Fruit fly (Drosophila melanogaster): Measurements from ENCODE around the gene CG10254.

Gene CG10254

dm6 chr3R:23655501-23655900 is 39.3 kb downstream of the CG10254 start:
- no peak for TF ChIP-seq foxo (GFP tag; optimal IDR thresholded peaks at IDR 0.05)
- no peak for TF ChIP-seq tai (GFP tag; optimal IDR thresholded peaks at IDR 0.05)
- TF ChIP-seq br (GFP tag; optimal IDR thresholded peaks at IDR 0.05), result no peak
- TF ChIP-seq Dfd (GFP tag; optimal IDR thresholded peaks at IDR 0.05), result no peak
- TF ChIP-seq HLH106 (tag; optimal IDR thresholded peaks at IDR 0.05), result no peak
- TF ChIP-seq fru (GFP tag; optimal IDR thresholded peaks at IDR 0.05), result no peak
- TF ChIP-seq Hnf4 (GFP tag; optimal IDR thresholded peaks at IDR 0.05), result no peak

dm6 chr3R:23652525-23653108 is 42.2 kb downstream of the CG10254 start:
- TF ChIP-seq psq (GFP tag; optimal IDR thresholded peaks at IDR 0.05) (peak; percentile 60), Dfd (GFP tag; optimal IDR thresholded peaks at IDR 0.05) (no peak), CG9705 (GFP tag; optimal IDR thresholded peaks at IDR 0.05) (peak; percentile 53), Mio (GFP tag; optimal IDR thresholded peaks at IDR 0.05) (no peak), sage (GFP tag; optimal IDR thresholded peaks at IDR 0.05) (peak; percentile 23), jim (GFP tag; optimal IDR thresholded peaks at IDR 0.05) (no peak), usp (GFP tag; optimal IDR thresholded peaks at IDR 0.05) (no peak), dsf (GFP tag; optimal IDR thresholded peaks at IDR 0.05; ENCODE audit: borderline replicate concordance) (peak; percentile 68), Hr78 (GFP tag; optimal IDR thresholded peaks at IDR 0.05) (no peak), foxo (GFP tag; optimal IDR thresholded peaks at IDR 0.05) (peak in 1 of 2 experiments; percentile 80), rgr (GFP tag; optimal IDR thresholded peaks at IDR 0.05) (peak; percentile 90), HLH106 (tag; optimal IDR thresholded peaks at IDR 0.05) (peak; percentile 53), CG32264 (GFP tag; optimal IDR thresholded peaks at IDR 0.05) (peak; percentile 35), Jra (GFP tag; optimal IDR thresholded peaks at IDR 0.05) (no peak), sv (GFP tag; optimal IDR thresholded peaks at IDR 0.05) (peak; percentile 45), Hr83 (GFP tag; optimal IDR thresholded peaks at IDR 0.05; ENCODE audit: poor library complexity, severe bottlenecking) (peak; percentile 90), Rel (GFP tag; optimal IDR thresholded peaks at IDR 0.05) (no peak), Rel (tag; optimal IDR thresholded peaks at IDR 0.05) (no peak), dmrt93B (GFP tag; optimal IDR thresholded peaks at IDR 0.05) (peak; percentile 72), pan (optimal IDR thresholded peaks at IDR 0.05) (no peak), GATAd (GFP tag; optimal IDR thresholded peaks at IDR 0.05) (peak; percentile 65), Sp1 (GFP tag; optimal IDR thresholded peaks at IDR 0.05) (peak; percentile 60), tai (GFP tag; optimal IDR thresholded peaks at IDR 0.05) (peak; percentile 41), ey (GFP tag; optimal IDR thresholded peaks at IDR 0.05) (peak; percentile 56), lola (GFP tag; optimal IDR thresholded peaks at IDR 0.05) (no peak), Dif (GFP tag; optimal IDR thresholded peaks at IDR 0.05; ENCODE audit: partially characterized antibody) (no peak), Vsx2 (GFP tag; optimal IDR thresholded peaks at IDR 0.05; ENCODE audit: partially characterized antibody) (no peak), br (GFP tag; optimal IDR thresholded peaks at IDR 0.05) (peak; percentile 81), N (GFP tag; optimal IDR thresholded peaks at IDR 0.05) (no peak), dl (GFP tag; optimal IDR thresholded peaks at IDR 0.05; ENCODE audit: insufficient read depth in 1 of 2, partially characterized antibody in 2 of 2) (no peak), woc (GFP tag; optimal IDR thresholded peaks at IDR 0.05) (no peak), Myc (optimal IDR thresholded peaks at IDR 0.05) (no peak), Abd-B (GFP tag; optimal IDR thresholded peaks at IDR 0.05) (no peak), CrebA (GFP tag; optimal IDR thresholded peaks at IDR 0.05; ENCODE audit: borderline replicate concordance) (no peak), fru (GFP tag; optimal IDR thresholded peaks at IDR 0.05) (peak; percentile 74), OdsH (GFP tag; optimal IDR thresholded peaks at IDR 0.05) (peak; percentile 87), brk (GFP tag; optimal IDR thresholded peaks at IDR 0.05) (peak; percentile 56), h (GFP tag; optimal IDR thresholded peaks at IDR 0.05) (peak; percentile 84), Hnf4 (GFP tag; optimal IDR thresholded peaks at IDR 0.05) (peak; percentile 82)

dm6 chr3R:23649831-23650230 is 45.0 kb downstream of the CG10254 start:
- TF ChIP-seq Vsx2 (GFP tag; optimal IDR thresholded peaks at IDR 0.05; ENCODE audit: partially characterized antibody) (no peak), sage (GFP tag; optimal IDR thresholded peaks at IDR 0.05) (no peak), Dif (GFP tag; optimal IDR thresholded peaks at IDR 0.05; ENCODE audit: partially characterized antibody) (no peak), lola (GFP tag; optimal IDR thresholded peaks at IDR 0.05) (no peak), Jra (GFP tag; optimal IDR thresholded peaks at IDR 0.05) (no peak), br (GFP tag; optimal IDR thresholded peaks at IDR 0.05) (no peak), Abd-B (GFP tag; optimal IDR thresholded peaks at IDR 0.05) (no peak), tai (GFP tag; optimal IDR thresholded peaks at IDR 0.05) (no peak), rgr (GFP tag; optimal IDR thresholded peaks at IDR 0.05) (no peak)

All from whole organism, wandering third instar larva.